Worm (Caenorhabditis elegans) whole organism, L4 larva: Measurements from ENCODE around the gene T07C4.12.

Experiments
- F10B5.3 ChIP-seq: sonication (generic microtip); optimal IDR thresholded peaks from 2 replicates; lab custom pipeline; 2016; ENCODE audit warnings: mild to moderate bottlenecking, missing genetic modification characterization, missing compliant biosample characterization
- F37D6.2 ChIP-seq: sonication (generic microtip); optimal IDR thresholded peaks from 2 replicates; lab custom pipeline; 2016; ENCODE audit warnings: mild to moderate bottlenecking, missing genetic modification characterization, missing compliant biosample characterization
- F44E2.7 ChIP-seq: fragments of 200-800 bp; sonication (Bioruptor generic); IDR thresholded peaks from 2 replicates; pipeline ENCODE4 v2.1.2; 2022; ENCODE audit warnings: missing genetic modification characterization, missing compliant biosample characterization
- T20F7.1 ChIP-seq: fragments of 200-800 bp; sonication (Bioruptor generic); optimal IDR thresholded peaks from 2 replicates; lab custom pipeline; 2018; ENCODE audit warnings: mild to moderate bottlenecking, missing genetic modification characterization, missing compliant biosample characterization
- T26A8.4 ChIP-seq: fragments of 200-800 bp; sonication (Bioruptor generic); IDR thresholded peaks from 2 replicates; pipeline ENCODE4 v1.3.6; 2022; ENCODE audit warnings: missing genetic modification characterization, missing compliant biosample characterization
- Y5F2A.4 ChIP-seq: fragments of 200-800 bp; sonication (Bioruptor generic); optimal IDR thresholded peaks from 2 replicates; lab custom pipeline; 2018; ENCODE audit warnings: mild to moderate bottlenecking, missing genetic modification characterization, missing compliant biosample characterization
- aha-1 ChIP-seq: fragments of 150-350 bp; peaks from one replicate; lab custom pipeline; 2014; ENCODE audit warnings: missing biosample characterization, missing genetic modification characterization
- attf-4 ChIP-seq: sonication (generic microtip); optimal IDR thresholded peaks from 3 replicates; lab custom pipeline; 2017; ENCODE audit warnings: missing biosample characterization, missing genetic modification characterization
- ceh-20 ChIP-seq: fragments of 200-800 bp; sonication (Bioruptor generic); IDR thresholded peaks from 2 replicates; pipeline ENCODE4 v1.3.6; 2022; ENCODE audit warnings: missing genetic modification reagents, missing genetic modification characterization, missing compliant biosample characterization
- ces-1 ChIP-seq: fragments of 150-350 bp; sonication (generic microtip); optimal IDR thresholded peaks from 4 replicates; lab custom pipeline; 2014; ENCODE audit warnings: missing biosample characterization, missing genetic modification reagents, missing genetic modification characterization
- cey-2 ChIP-seq: sonication (generic microtip); optimal IDR thresholded peaks from 3 replicates; lab custom pipeline; 2017; ENCODE audit warnings: missing genetic modification characterization, mild to moderate bottlenecking, missing compliant biosample characterization, antibody characterized with exemption, borderline replicate concordance; ENCODE audit not compliant: insufficient read depth
- ctbp-1 ChIP-seq: fragments of 200-800 bp; sonication (Bioruptor generic); IDR thresholded peaks from 2 replicates; pipeline ENCODE4 v1.3.6; 2022; ENCODE audit warnings: missing genetic modification reagents, missing genetic modification characterization, missing compliant biosample characterization
- daf-12 ChIP-seq: fragments of 150-350 bp; optimal IDR thresholded peaks from 2 replicates; lab custom pipeline; 2014; ENCODE audit warnings: missing biosample characterization, missing genetic modification reagents, missing genetic modification characterization
- daf-19 ChIP-seq: fragments of 200-800 bp; sonication (Bioruptor generic); conservative IDR thresholded peaks from 2 replicates; pipeline ENCODE4 v1.3.6; 2022; ENCODE audit warnings: missing genetic modification characterization, missing compliant biosample characterization
- dpl-1 ChIP-seq: fragments of 150-350 bp; optimal IDR thresholded peaks from 2 replicates; lab custom pipeline; 2014; ENCODE audit warnings: missing biosample characterization, missing genetic modification reagents, missing genetic modification characterization
- duxl-1 ChIP-seq: sonication (generic microtip); optimal IDR thresholded peaks from 2 replicates; lab custom pipeline; 2016; ENCODE audit warnings: mild to moderate bottlenecking, missing genetic modification characterization, moderate library complexity, missing compliant biosample characterization; ENCODE audit not compliant: poor library complexity
- egl-43 ChIP-seq: fragments of 200-800 bp; sonication (Bioruptor generic); IDR thresholded peaks from 2 replicates; pipeline ENCODE4 v1.3.6; 2022; ENCODE audit warnings: missing genetic modification reagents, missing genetic modification characterization, missing compliant biosample characterization
- fkh-10 ChIP-seq: fragments of 150-350 bp; optimal IDR thresholded peaks from 2 replicates; lab custom pipeline; 2014; ENCODE audit warnings: missing biosample characterization, missing genetic modification reagents, missing genetic modification characterization
- fos-1 ChIP-seq: fragments of 150-350 bp; optimal IDR thresholded peaks from 2 replicates; lab custom pipeline; 2014; ENCODE audit warnings: missing biosample characterization, missing genetic modification characterization
- hif-1 ChIP-seq, 2 experiments: sonication (generic microtip); optimal IDR thresholded peaks; 2 replicates each; lab custom pipeline; 2016 to 2017; ENCODE audit warnings: missing compliant biosample characterization in 2 of 2, missing genetic modification characterization in 2 of 2, missing genetic modification reagents in 2 of 2, missing genotype in 2 of 2, mild to moderate bottlenecking in 1 of 2
- hlh-30 ChIP-seq: sonication (generic microtip); optimal IDR thresholded peaks from 2 replicates; lab custom pipeline; 2017; ENCODE audit warnings: antibody characterized with exemption, mild to moderate bottlenecking, missing genetic modification characterization, missing compliant biosample characterization; ENCODE audit not compliant: insufficient read depth
- hmg-1.1 ChIP-seq: fragments of 200-800 bp; sonication (Bioruptor generic); IDR thresholded peaks from 2 replicates; pipeline ENCODE4 v1.3.6; 2022; ENCODE audit warnings: missing genetic modification reagents, missing genetic modification characterization, missing compliant biosample characterization
- lin-1 ChIP-seq: fragments of 200-800 bp; sonication (Bioruptor generic); IDR thresholded peaks from 2 replicates; pipeline ENCODE4 v1.3.6; 2022; ENCODE audit warnings: missing genetic modification reagents, missing genetic modification characterization, missing compliant biosample characterization
- lin-15B ChIP-seq: fragments of 150-350 bp; sonication (generic microtip); optimal IDR thresholded peaks from 3 replicates; lab custom pipeline; 2014; ENCODE audit warnings: missing biosample characterization, missing genetic modification characterization
- lin-39 ChIP-seq: fragments of 150-350 bp; optimal IDR thresholded peaks from 2 replicates; lab custom pipeline; 2014; ENCODE audit warnings: missing biosample characterization, missing genetic modification reagents, missing genetic modification characterization
- lir-3 ChIP-seq: sonication (generic microtip); optimal IDR thresholded peaks from 2 replicates; lab custom pipeline; 2016; ENCODE audit warnings: mild to moderate bottlenecking, missing genetic modification characterization, missing compliant biosample characterization
- lsy-2 ChIP-seq, 2 experiments: fragments of 150-350 bp in 1 of 2; sonication (generic microtip) in 1 of 2; optimal IDR thresholded peaks; 2 replicates each; lab custom pipeline; 2014 to 2017; ENCODE audit warnings: missing biosample characterization in 2 of 2, missing genetic modification characterization in 2 of 2
- madf-5 ChIP-seq, 2 experiments: fragments of 200-800 bp; sonication (Bioruptor generic); IDR thresholded peaks; 2 replicates each; pipeline ENCODE4 v1.3.6; 2022; ENCODE audit warnings: missing compliant biosample characterization in 2 of 2, missing genetic modification characterization in 2 of 2
- mdl-1 ChIP-seq, 2 experiments: fragments of 150-350 bp in 1 of 2; sonication (generic microtip) in 1 of 2; optimal IDR thresholded peaks; 2 replicates each; lab custom pipeline; 2014 to 2017; ENCODE audit warnings: missing biosample characterization in 2 of 2, missing genetic modification characterization in 2 of 2
- mxl-2 ChIP-seq: fragments of 200-800 bp; sonication (Bioruptor generic); conservative IDR thresholded peaks from 2 replicates; pipeline ENCODE4 v1.3.6; 2022; ENCODE audit warnings: missing genetic modification reagents, missing genetic modification characterization, missing compliant biosample characterization
- nhr-10 ChIP-seq: fragments of 150-350 bp; optimal IDR thresholded peaks from 2 replicates; lab custom pipeline; 2014; ENCODE audit warnings: missing biosample characterization, missing genetic modification characterization
- set-16 ChIP-seq: fragments of 200-800 bp; sonication (Bioruptor generic); IDR thresholded peaks from 2 replicates; pipeline ENCODE4 v1.3.6; 2022; ENCODE audit warnings: missing genetic modification reagents, missing genetic modification characterization, missing compliant biosample characterization
- snpc-1.2 ChIP-seq: fragments of 200-800 bp; sonication (Bioruptor generic); IDR thresholded peaks from 2 replicates; pipeline ENCODE4 v1.3.6; 2022; ENCODE audit warnings: missing genetic modification reagents, missing genetic modification characterization, missing compliant biosample characterization
- snpc-4 ChIP-seq: fragments of 150-350 bp; optimal IDR thresholded peaks from 2 replicates; lab custom pipeline; 2014; ENCODE audit warnings: missing biosample characterization, missing genetic modification characterization
- spr-1 ChIP-seq: sonication (generic microtip); optimal IDR thresholded peaks from 2 replicates; lab custom pipeline; 2016; ENCODE audit warnings: mild to moderate bottlenecking, missing genetic modification characterization, missing compliant biosample characterization
- unc-62 ChIP-seq, 3 experiments: fragments of 150-350 bp in 1 of 3; sonication (generic microtip); optimal IDR thresholded peaks in 2 of 3; peaks in 1 of 3; 1 replicate in 1 of 3; 2 replicates in 2 of 3; lab custom pipeline; 2014 to 2017; ENCODE audit warnings: missing biosample characterization in 3 of 3, missing genetic modification characterization in 3 of 3, missing genetic modification reagents in 3 of 3, missing genotype in 1 of 3

T07C4.12 gene

ce11 chrIII:10367355-10367909 lies 35.0 kb upstream of the T07C4.12 start (continued):
- TF ChIP-seq snpc-1.2 (no peak), T20F7.1 (GFP tag; lab: Kevin White, UChicago) (no peak), hmg-1.1 (GFP tag; lab: Robert Waterston, UW) (0 out of 2 replicates have a peak, but pooled peaks have one; percentile 33), unc-62 (GFP tag; optimal IDR thresholded peaks at IDR 0.05 in 1 of 2; lab: Kevin White, UChicago) (peak in 1 of 2 experiments; percentile 62), unc-62 (tag; optimal IDR thresholded peaks at IDR 0.05; lab: Kevin White, UChicago) (no peak), lin-39 (no peak)

ce11 chrIII:10364656-10365055 lies 32.2 kb upstream of the T07C4.12 start, which contains the start of gene tbc-8:
TSS of gene tbc-8 (plus strand) at chrIII:10364956.
- peak; percentile 48 for TF ChIP-seq aha-1 (tag; lab: Kevin White, UChicago)
- TF ChIP-seq mxl-2 (GFP tag; lab: Robert Waterston, UW), result no peak

DNA sequence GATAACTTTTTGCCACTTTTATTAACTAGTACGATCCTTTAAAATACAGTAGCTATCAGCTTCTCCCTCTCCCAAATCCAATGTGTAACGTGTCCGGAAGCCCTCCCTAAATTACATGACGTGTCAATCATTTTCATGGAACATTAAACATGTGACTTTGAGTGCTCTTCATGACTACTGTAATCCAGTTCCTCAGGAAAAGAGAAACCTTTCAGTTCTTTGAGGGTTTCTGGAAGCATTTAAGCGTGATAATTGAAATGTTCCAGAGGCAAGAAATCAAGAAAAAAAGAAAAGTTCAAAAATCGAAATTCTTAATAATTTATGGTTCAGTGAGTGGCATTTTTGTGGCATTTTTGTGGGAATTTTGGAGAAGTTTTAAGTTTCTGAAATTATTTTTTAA lies 30.5 kb upstream of the T07C4.12 start:
- TF ChIP-seq F44E2.7 (GFP tag; lab: Robert Waterston, UW) (no peak), dpl-1 (GFP tag; lab: Kevin White, UChicago) (no peak), cey-2 (tag; lab: Kevin White, UChicago) (no peak), F10B5.3 (no peak), nhr-10 (no peak)

- TF ChIP-seq attf-4 (tag; lab: Kevin White, UChicago) (no peak), mdl-1 (tag; optimal IDR thresholded peaks at IDR 0.05; lab: Kevin White, UChicago) (no peak)
Measured at ce11 chrIII:10361456-10361855, 29.0 kb upstream of the T07C4.12 start.

DNA sequence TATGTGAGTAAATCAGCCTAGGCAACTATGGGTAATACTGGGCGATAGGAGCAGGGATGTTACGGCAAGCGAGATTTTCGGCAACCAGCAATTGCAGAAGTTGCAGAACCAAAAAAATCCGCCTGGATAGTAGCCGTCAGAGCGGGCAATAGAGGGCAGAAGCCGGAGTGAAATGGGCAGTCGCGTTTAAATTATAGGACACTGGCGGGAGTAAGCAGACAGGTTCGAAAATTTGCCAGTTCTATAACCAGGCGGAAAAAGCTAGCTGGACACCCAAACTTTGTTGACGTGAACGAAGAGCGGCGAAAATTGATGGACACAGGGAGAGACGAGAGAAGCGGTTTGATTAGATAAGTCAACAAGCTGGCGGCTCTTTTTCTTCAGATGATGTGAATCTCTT lies 27.5 kb upstream of the T07C4.12 start:
- TF ChIP-seq aha-1 (tag; lab: Kevin White, UChicago), result peak; percentile 93
- TF ChIP-seq madf-5 (GFP tag; IDR thresholded peaks at IDR 0.05; lab: Robert Waterston, UW), result no peak

DNA sequence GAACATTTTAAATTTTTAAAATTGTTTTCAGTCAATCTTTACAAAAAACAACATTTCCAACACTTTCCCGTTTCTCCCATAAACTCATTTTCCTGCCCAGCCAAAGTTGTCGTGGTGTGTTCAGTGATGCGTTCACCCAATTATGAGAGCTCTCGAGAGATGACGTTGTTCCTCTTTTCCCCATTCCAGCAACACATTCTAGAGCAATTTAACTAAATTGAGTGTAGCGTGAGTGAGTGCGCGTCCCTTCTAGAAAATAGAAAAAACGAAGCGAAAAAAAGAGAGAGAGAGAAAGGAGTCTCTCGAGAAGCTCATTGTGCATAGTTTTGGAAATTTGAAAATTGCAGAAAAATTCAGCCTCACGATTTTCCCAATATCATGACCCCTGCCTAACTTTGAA lies 26.3 kb upstream of the T07C4.12 start:
- TF ChIP-seq spr-1 (tag; lab: Kevin White, UChicago) (no peak), daf-12 (tag; lab: Kevin White, UChicago) (no peak), lin-1 (no peak), fkh-10 (GFP tag; lab: Kevin White, UChicago) (peak; percentile 62), T26A8.4 (GFP tag; lab: Robert Waterston, UW) (no peak), ces-1 (GFP tag; lab: Kevin White, UChicago) (peak; percentile 86), fos-1 (tag; lab: Kevin White, UChicago) (no peak), egl-43 (GFP tag; lab: Robert Waterston, UW) (no peak), ctbp-1 (GFP tag; lab: Robert Waterston, UW) (0 out of 2 replicates have a peak, but pooled peaks have one; percentile 55), cey-2 (tag; lab: Kevin White, UChicago) (no peak), snpc-4 (no peak), lsy-2 (tag; optimal IDR thresholded peaks at IDR 0.05; lab: Kevin White, UChicago) (peak in 1 of 2 experiments; percentile 46), Y5F2A.4 (GFP tag; lab: Kevin White, UChicago) (no peak), lin-15B (tag; lab: Kevin White, UChicago) (no peak), mxl-2 (GFP tag; lab: Robert Waterston, UW) (no peak), hif-1 (tag; optimal IDR thresholded peaks at IDR 0.05; lab: Kevin White, UChicago) (no peak), set-16 (no peak), ceh-20 (GFP tag; lab: Robert Waterston, UW) (no peak), madf-5 (GFP tag; IDR thresholded peaks at IDR 0.05; lab: Robert Waterston, UW) (no peak), lir-3 (tag; lab: Kevin White, UChicago) (no peak), duxl-1 (tag; lab: Kevin White, UChicago) (no peak), aha-1 (tag; lab: Kevin White, UChicago) (peak; percentile 14), hlh-30 (no peak), T20F7.1 (GFP tag; lab: Kevin White, UChicago) (no peak), daf-19 (no peak), F37D6.2 (no peak)
